Fruit fly (Drosophila melanogaster) whole organism, wandering third instar larva: ENCODE measurements around the gene CG17660.

Experiments used
- CG32264 ChIP-seq: fragments of 200-800 bp; sonication (Bioruptor generic); optimal IDR thresholded peaks from 2 replicates; lab custom pipeline; 2016; ENCODE audit warnings: missing biosample characterization, missing genetic modification characterization
- CG9705 ChIP-seq: fragments of 200-800 bp; sonication (Bioruptor generic); optimal IDR thresholded peaks from 2 replicates; lab custom pipeline; 2018; ENCODE audit warnings: missing biosample characterization, mild to moderate bottlenecking, missing genetic modification characterization
- CrebA ChIP-seq: fragments of 200-800 bp; sonication (Bioruptor generic); optimal IDR thresholded peaks from 2 replicates; lab custom pipeline; 2016; ENCODE audit warnings: missing biosample characterization, mild to moderate bottlenecking, missing genetic modification characterization, borderline replicate concordance
- Dfd ChIP-seq: fragments of >200 bp; optimal IDR thresholded peaks from 2 replicates; lab custom pipeline; 2017; ENCODE audit warnings: missing biosample characterization, missing genetic modification characterization
- Dif ChIP-seq: fragments of 200-275, 200-300 bp; sonication (Bioruptor generic); optimal IDR thresholded peaks from 2 replicates; lab custom pipeline; 2018; ENCODE audit warnings: missing biosample characterization, missing genetic modification characterization; ENCODE audit not compliant: partially characterized antibody
- HLH106 ChIP-seq: fragments of 200-800 bp; optimal IDR thresholded peaks from 3 replicates; lab custom pipeline; 2019; ENCODE audit warnings: missing biosample characterization, mild to moderate bottlenecking, missing genetic modification characterization, moderate library complexity
- Hnf4 ChIP-seq: fragments of 200-800 bp; sonication (Bioruptor generic); optimal IDR thresholded peaks from 2 replicates; lab custom pipeline; 2016; ENCODE audit warnings: missing biosample characterization, mild to moderate bottlenecking, missing genetic modification characterization
- Hr78 ChIP-seq: fragments of >200 bp; optimal IDR thresholded peaks from 2 replicates; lab custom pipeline; 2017; ENCODE audit warnings: missing biosample characterization, missing genetic modification characterization
- Hr83 ChIP-seq: fragments of 200-300 bp; sonication (Bioruptor generic); optimal IDR thresholded peaks from 2 replicates; lab custom pipeline; 2016; ENCODE audit warnings: missing biosample characterization, mild to moderate bottlenecking, missing genetic modification characterization, moderate library complexity; ENCODE audit not compliant: poor library complexity, severe bottlenecking
- Jra ChIP-seq: sonication (Bioruptor generic); optimal IDR thresholded peaks from 2 replicates; lab custom pipeline; 2016; ENCODE audit warnings: missing biosample characterization, missing genetic modification characterization
- Mio ChIP-seq: sonication (Bioruptor generic); optimal IDR thresholded peaks from 2 replicates; lab custom pipeline; 2016; ENCODE audit warnings: missing biosample characterization, missing genetic modification characterization
- Myc ChIP-seq: fragments of >200 bp; optimal IDR thresholded peaks from 2 replicates; lab custom pipeline; 2017
- N ChIP-seq: fragments of >200 bp; optimal IDR thresholded peaks from 2 replicates; lab custom pipeline; 2018; ENCODE audit warnings: missing biosample characterization, missing external identifiers, missing genetic modification characterization
- OdsH ChIP-seq: fragments of 200-800 bp; sonication (Bioruptor generic); optimal IDR thresholded peaks from 2 replicates; lab custom pipeline; 2016; ENCODE audit warnings: missing biosample characterization, mild to moderate bottlenecking, missing genetic modification characterization
- Rel ChIP-seq, 2 experiments: fragments of 200-800 bp; sonication (Bioruptor generic) in 1 of 2; optimal IDR thresholded peaks; 2 replicates in 1 of 2; 3 replicates in 1 of 2; lab custom pipeline; 2016 to 2019; ENCODE audit warnings: mild to moderate bottlenecking in 2 of 2, missing biosample characterization in 2 of 2, missing genetic modification characterization in 2 of 2, moderate library complexity in 1 of 2
- Sp1 ChIP-seq: fragments of 200-800 bp; sonication (Bioruptor generic); optimal IDR thresholded peaks from 3 replicates; lab custom pipeline; 2019; ENCODE audit warnings: missing biosample characterization, mild to moderate bottlenecking, missing genetic modification characterization, moderate library complexity
- Vsx2 ChIP-seq: fragments of 200-300, 225-300 bp; sonication (Bioruptor generic); optimal IDR thresholded peaks from 2 replicates; lab custom pipeline; 2018; ENCODE audit warnings: missing biosample characterization, missing genetic modification characterization; ENCODE audit not compliant: partially characterized antibody
- br ChIP-seq: fragments of 200-800 bp; sonication (Bioruptor generic); optimal IDR thresholded peaks from 2 replicates; lab custom pipeline; 2016; ENCODE audit warnings: missing biosample characterization, missing genetic modification characterization
- brk ChIP-seq: fragments of 200-800 bp; sonication (Bioruptor generic); optimal IDR thresholded peaks from 2 replicates; lab custom pipeline; 2016; ENCODE audit warnings: missing biosample characterization, mild to moderate bottlenecking, missing genetic modification characterization
- dl ChIP-seq, 2 experiments: fragments of 175-275, 200-275 bp in 1 of 2; fragments of 200-275 bp in 1 of 2; sonication (Bioruptor generic); optimal IDR thresholded peaks; lab custom pipeline; 2018; ENCODE audit warnings: mild to moderate bottlenecking in 2 of 2, missing biosample characterization in 2 of 2, missing genetic modification characterization in 2 of 2, moderate library complexity in 2 of 2; ENCODE audit not compliant: partially characterized antibody in 2 of 2, insufficient read depth in 1 of 2
- dmrt93B ChIP-seq: fragments of 200-800 bp; sonication (Bioruptor generic); optimal IDR thresholded peaks from 2 replicates; lab custom pipeline; 2018; ENCODE audit warnings: missing biosample characterization, mild to moderate bottlenecking, missing genetic modification characterization
- dsf ChIP-seq: sonication (Bioruptor generic); optimal IDR thresholded peaks from 2 replicates; lab custom pipeline; 2016; ENCODE audit warnings: missing biosample characterization, missing genetic modification characterization, borderline replicate concordance
- ey ChIP-seq: fragments of 200-800 bp; sonication (Bioruptor generic); optimal IDR thresholded peaks from 2 replicates; lab custom pipeline; 2016; ENCODE audit warnings: missing biosample characterization, missing genetic modification characterization
- foxo ChIP-seq, 2 experiments: fragments of 200-800 bp; sonication (Bioruptor generic); optimal IDR thresholded peaks; 2 replicates in 1 of 2; 3 replicates in 1 of 2; lab custom pipeline; 2016 to 2017; ENCODE audit warnings: missing biosample characterization in 2 of 2, missing genetic modification characterization in 2 of 2
- fru ChIP-seq: fragments of 200-800 bp; sonication (Bioruptor generic); optimal IDR thresholded peaks from 3 replicates; lab custom pipeline; 2016; ENCODE audit warnings: missing biosample characterization, mild to moderate bottlenecking, missing genetic modification characterization
- h ChIP-seq: fragments of 200-800 bp; sonication (Bioruptor generic); optimal IDR thresholded peaks from 3 replicates; lab custom pipeline; 2016; ENCODE audit warnings: missing biosample characterization, mild to moderate bottlenecking, missing genetic modification characterization
- jim ChIP-seq: fragments of 175-275, 200-325 bp; sonication (Bioruptor generic); optimal IDR thresholded peaks from 2 replicates; lab custom pipeline; 2016; ENCODE audit warnings: missing biosample characterization, mild to moderate bottlenecking, missing genetic modification characterization
- lola ChIP-seq: fragments of >200 bp; optimal IDR thresholded peaks from 2 replicates; lab custom pipeline; 2017; ENCODE audit warnings: missing biosample characterization, missing genetic modification characterization
- pan ChIP-seq: fragments of >200 bp; optimal IDR thresholded peaks from 2 replicates; lab custom pipeline; 2017
- psq ChIP-seq: fragments of 200-800 bp; sonication (Bioruptor generic); optimal IDR thresholded peaks from 3 replicates; lab custom pipeline; 2017; ENCODE audit warnings: missing biosample characterization, mild to moderate bottlenecking, missing genetic modification characterization, moderate library complexity
- sv ChIP-seq: fragments of 200-800 bp; sonication (Bioruptor generic); optimal IDR thresholded peaks from 3 replicates; lab custom pipeline; 2016; ENCODE audit warnings: missing biosample characterization, missing genetic modification characterization
- tai ChIP-seq: sonication (Bioruptor generic); optimal IDR thresholded peaks from 2 replicates; lab custom pipeline; 2016; ENCODE audit warnings: missing biosample characterization, missing genetic modification characterization
- usp ChIP-seq: fragments of >200 bp; optimal IDR thresholded peaks from 2 replicates; lab custom pipeline; 2017; ENCODE audit warnings: missing biosample characterization, missing genetic modification characterization
- woc ChIP-seq: sonication (Bioruptor generic); optimal IDR thresholded peaks from 2 replicates; lab custom pipeline; 2016; ENCODE audit warnings: missing biosample characterization, mild to moderate bottlenecking, missing genetic modification characterization

Gene CG17660

DNA sequence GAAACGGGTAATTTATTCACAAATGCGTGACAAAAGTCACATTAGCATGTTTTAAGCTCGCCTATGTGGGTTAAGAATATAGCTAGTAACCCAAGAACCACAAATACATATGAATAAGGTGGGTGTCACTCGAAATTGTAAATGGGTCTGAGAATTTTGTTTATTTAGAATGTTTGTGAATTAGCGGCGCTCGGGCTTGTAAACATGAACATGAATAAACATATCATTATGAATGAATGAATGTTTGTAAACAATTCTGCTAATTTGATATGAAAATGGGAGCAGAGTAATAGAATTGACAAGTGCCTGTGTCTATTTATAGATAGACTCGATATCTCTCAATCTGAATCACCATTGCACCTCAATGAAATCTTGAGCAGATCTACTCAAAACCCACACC lies 24.9 kb upstream of the CG17660 start:
- TF ChIP-seq Dif (GFP tag; lab: Kevin White, UChicago) (no peak), CG9705 (no peak), CrebA (GFP tag; lab: Kevin White, UChicago) (no peak), h (GFP tag; lab: Kevin White, UChicago) (no peak), HLH106 (no peak), lola (GFP tag; lab: Kevin White, UChicago) (no peak), N (GFP tag; lab: Kevin White, UChicago) (no peak), brk (GFP tag; lab: Kevin White, UChicago) (no peak), dl (GFP tag; optimal IDR thresholded peaks at IDR 0.05; lab: Kevin White, UChicago; ENCODE audit: insufficient read depth in 1 of 2, partially characterized antibody in 2 of 2) (no peak), Dfd (no peak), Vsx2 (GFP tag; lab: Kevin White, UChicago) (no peak), dmrt93B (GFP tag; lab: Kevin White, UChicago) (no peak), Sp1 (no peak), psq (GFP tag; lab: Kevin White, UChicago) (no peak), Hr78 (no peak), Jra (GFP tag; lab: Kevin White, UChicago) (no peak)

DNA sequence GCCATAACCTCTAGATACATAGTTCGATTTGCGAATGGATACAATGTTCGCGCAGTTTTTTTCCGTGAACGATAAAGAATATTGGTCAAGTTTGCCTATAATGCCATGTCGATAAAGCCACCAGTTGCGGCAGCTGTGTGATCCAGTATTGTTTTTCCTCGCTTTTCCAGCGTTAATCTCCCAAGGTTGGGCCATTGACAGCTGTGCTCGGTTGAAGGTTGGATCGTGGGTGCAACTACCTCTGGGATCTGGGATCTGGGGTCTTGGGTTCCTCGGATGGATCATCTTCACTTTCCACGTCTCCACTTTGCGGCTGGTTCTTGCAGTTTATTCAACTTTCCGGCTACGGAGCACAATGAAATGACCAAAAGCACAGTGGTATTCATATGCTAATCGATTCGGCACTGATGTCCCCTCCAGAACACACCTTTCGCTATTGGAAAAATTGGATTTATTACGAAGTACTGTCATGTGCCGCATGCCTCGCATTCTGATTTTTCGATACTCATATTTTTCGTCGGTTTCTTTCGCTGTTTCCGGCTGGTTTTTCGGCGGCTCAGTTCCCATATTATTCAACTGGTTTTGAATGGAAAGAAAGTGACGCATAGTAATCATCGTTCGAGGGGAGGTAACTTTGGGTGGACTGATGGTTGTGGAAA lies 23.1 kb upstream of the CG17660 start:
- no peak for TF ChIP-seq tai (GFP tag; lab: Kevin White, UChicago)
- TF ChIP-seq Hr83 (GFP tag; lab: Kevin White, UChicago), result no peak
- no peak for TF ChIP-seq fru (GFP tag; lab: Kevin White, UChicago)
- no peak for TF ChIP-seq brk (GFP tag; lab: Kevin White, UChicago)
- TF ChIP-seq Vsx2 (GFP tag; lab: Kevin White, UChicago), result no peak
- TF ChIP-seq Dfd, result no peak
- no peak for TF ChIP-seq CG9705
- TF ChIP-seq h (GFP tag; lab: Kevin White, UChicago), result no peak
- no peak for TF ChIP-seq foxo (GFP tag; optimal IDR thresholded peaks at IDR 0.05; lab: Kevin White, UChicago)
- no peak for TF ChIP-seq ey (GFP tag; lab: Kevin White, UChicago)
- TF ChIP-seq woc (GFP tag; lab: Kevin White, UChicago), result no peak
- TF ChIP-seq OdsH (GFP tag; lab: Kevin White, UChicago), result no peak
- no peak for TF ChIP-seq dsf (GFP tag; lab: Kevin White, UChicago)
- no peak for TF ChIP-seq N (GFP tag; lab: Kevin White, UChicago)
- TF ChIP-seq usp (GFP tag; lab: Kevin White, UChicago), result no peak
- TF ChIP-seq, all 38 proteins: peak for 0

DNA sequence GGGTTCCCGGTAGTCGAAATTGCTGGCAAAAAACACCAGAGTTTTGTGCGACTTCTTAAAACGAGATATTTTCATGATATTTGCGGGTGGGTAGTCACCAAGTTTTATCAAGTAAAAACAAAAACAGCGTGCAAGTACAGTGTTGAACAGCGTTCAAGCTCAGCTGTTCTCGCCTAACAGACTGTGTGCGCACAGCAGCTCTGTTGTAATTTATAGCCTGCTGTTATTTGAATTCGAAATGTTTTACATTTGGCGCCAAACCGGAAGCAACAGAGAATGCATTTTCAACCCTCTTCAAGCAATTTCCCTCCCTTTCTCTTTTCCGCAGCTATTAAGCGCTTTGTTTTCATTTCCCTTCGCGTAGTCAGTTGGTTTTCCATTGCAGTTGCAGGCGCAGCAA lies 22.0 kb upstream of the CG17660 start, which contains the start of the genes CG17652 and CG17646:
Gene CG17652 (minus strand): TSS at position 168 of the 400 bp plus-strand sequence.
Gene CG17646 (plus strand): TSS at position 336 of the 400 bp plus-strand sequence.
- TF ChIP-seq lola (GFP tag; lab: Kevin White, UChicago) (no peak), sv (GFP tag; lab: Kevin White, UChicago) (no peak), Rel (GFP tag; optimal IDR thresholded peaks at IDR 0.05; lab: Kevin White, UChicago) (no peak), Rel (tag; optimal IDR thresholded peaks at IDR 0.05; lab: Kevin White, UChicago) (peak; percentile 65), woc (GFP tag; lab: Kevin White, UChicago) (no peak), Vsx2 (GFP tag; lab: Kevin White, UChicago) (no peak), N (GFP tag; lab: Kevin White, UChicago) (no peak), jim (GFP tag; lab: Kevin White, UChicago) (no peak), Hr83 (GFP tag; lab: Kevin White, UChicago) (no peak), br (GFP tag; lab: Kevin White, UChicago) (no peak), CG32264 (GFP tag; lab: Kevin White, UChicago) (no peak), Myc (lab: Kevin White, UChicago) (no peak), Mio (no peak), Hnf4 (GFP tag; lab: Kevin White, UChicago) (peak; percentile 28), tai (GFP tag; lab: Kevin White, UChicago) (no peak), OdsH (GFP tag; lab: Kevin White, UChicago) (peak; percentile 10), dl (GFP tag; optimal IDR thresholded peaks at IDR 0.05; lab: Kevin White, UChicago; ENCODE audit: insufficient read depth in 1 of 2, partially characterized antibody in 2 of 2) (no peak), CrebA (GFP tag; lab: Kevin White, UChicago) (no peak), dsf (GFP tag; lab: Kevin White, UChicago) (no peak), HLH106 (no peak), brk (GFP tag; lab: Kevin White, UChicago) (no peak), pan (lab: Kevin White, UChicago) (no peak), Hr78 (no peak), Dfd (no peak), foxo (GFP tag; optimal IDR thresholded peaks at IDR 0.05; lab: Kevin White, UChicago) (no peak)
- TF ChIP-seq, all 38 proteins: peak for 3
